Worm (Caenorhabditis elegans) whole organism, young adult: ENCODE data around the gene hip-1.

Experiments used
- B0336.3 ChIP-seq: fragments of 200-800 bp; sonication (Bioruptor generic); IDR thresholded peaks from 2 replicates; pipeline ENCODE4 v1.3.6; 2022; ENCODE audit warnings: missing genetic modification characterization, missing compliant biosample characterization
- C06A6.2 ChIP-seq: fragments of 200-800 bp; sonication (Bioruptor generic); conservative IDR thresholded peaks from 2 replicates; pipeline ENCODE4 v1.3.6; 2022; ENCODE audit warnings: missing genetic modification characterization, missing compliant biosample characterization
- D2030.7 ChIP-seq: fragments of 200-800 bp; sonication (Bioruptor generic); IDR thresholded peaks from 2 replicates; pipeline ENCODE4 v1.3.6; 2022; ENCODE audit warnings: missing genetic modification reagents, missing genetic modification characterization, missing compliant biosample characterization
- F37B4.10 ChIP-seq: fragments of 200-800 bp; sonication (Bioruptor generic); IDR thresholded peaks from 2 replicates; pipeline ENCODE4 v1.3.6; 2022; ENCODE audit warnings: missing genetic modification characterization, missing compliant biosample characterization
- F49E8.2 ChIP-seq: sonication (generic microtip); optimal IDR thresholded peaks from 3 replicates; lab custom pipeline; 2017; ENCODE audit warnings: missing genetic modification characterization, mild to moderate bottlenecking, missing compliant biosample characterization, antibody characterized with exemption, moderate library complexity; ENCODE audit not compliant: insufficient read depth
- F57A8.1 ChIP-seq: fragments of 200-800 bp; sonication (Bioruptor generic); optimal IDR thresholded peaks from 2 replicates; lab custom pipeline; 2018; ENCODE audit warnings: mild to moderate bottlenecking, missing genetic modification characterization, moderate library complexity, missing compliant biosample characterization
- T07F8.4 ChIP-seq: sonication (generic microtip); optimal IDR thresholded peaks from 2 replicates; lab custom pipeline; 2016; ENCODE audit warnings: mild to moderate bottlenecking, missing genetic modification characterization, moderate library complexity, missing compliant biosample characterization
- T26A5.8 ChIP-seq: sonication (generic microtip); optimal IDR thresholded peaks from 2 replicates; lab custom pipeline; 2016; ENCODE audit warnings: missing genetic modification characterization, missing compliant biosample characterization
- Y53F4B.3 ChIP-seq: fragments of 200-800 bp; sonication (Bioruptor generic); IDR thresholded peaks from 2 replicates; pipeline ENCODE4 v1.3.6; 2022; ENCODE audit warnings: missing genetic modification reagents, missing genetic modification characterization, missing compliant biosample characterization
- Y53G8AR.9 ChIP-seq: fragments of 200-800 bp; sonication (Bioruptor generic); conservative IDR thresholded peaks from 2 replicates; pipeline ENCODE4 v1.3.6; 2022; ENCODE audit warnings: missing genetic modification reagents, missing genetic modification characterization, missing compliant biosample characterization
- Y79H2A.3 ChIP-seq: fragments of 200-800 bp; sonication (Bioruptor generic); conservative IDR thresholded peaks from 2 replicates; pipeline ENCODE4 v1.3.6; 2022; ENCODE audit warnings: missing genetic modification reagents, missing genetic modification characterization, missing compliant biosample characterization
- ZK185.1 ChIP-seq: sonication (generic microtip); optimal IDR thresholded peaks from 2 replicates; lab custom pipeline; 2016; ENCODE audit warnings: mild to moderate bottlenecking, missing genetic modification characterization, missing compliant biosample characterization; ENCODE audit not compliant: poor library complexity, severe bottlenecking
- akir-1 ChIP-seq: fragments of 200-800 bp; sonication (Bioruptor generic); optimal IDR thresholded peaks from 2 replicates; lab custom pipeline; 2018; ENCODE audit warnings: mild to moderate bottlenecking, missing genetic modification characterization, moderate library complexity, missing compliant biosample characterization
- ama-1 ChIP-seq, 3 experiments: fragments of 150-350 bp in 1 of 3; sonication (generic microtip) in 2 of 3; optimal IDR thresholded peaks; 2 replicates each; lab custom pipeline; 2014 to 2018; ENCODE audit warnings: missing biosample characterization in 2 of 3, missing genetic modification characterization in 2 of 3, missing genetic modification reagents in 2 of 3
- atf-7 ChIP-seq: sonication (generic microtip); optimal IDR thresholded peaks from 2 replicates; lab custom pipeline; 2017; ENCODE audit warnings: mild to moderate bottlenecking, missing genetic modification characterization, missing compliant biosample characterization
- bed-1 ChIP-seq: fragments of 200-800 bp; sonication (Bioruptor generic); IDR thresholded peaks from 2 replicates; pipeline ENCODE4 v1.3.6; 2022; ENCODE audit warnings: missing genetic modification reagents, missing genetic modification characterization, missing compliant biosample characterization
- cebp-1 ChIP-seq, 2 experiments: fragments of 200-800 bp in 1 of 2; sonication (Bioruptor generic) in 1 of 2; sonication (generic microtip) in 1 of 2; IDR thresholded peaks in 1 of 2; optimal IDR thresholded peaks in 1 of 2; 2 replicates each; pipeline versions ENCODE4 v1.3.6 to Lab custom; 2017 to 2022; ENCODE audit warnings: missing compliant biosample characterization in 2 of 2, missing genetic modification characterization in 2 of 2, mild to moderate bottlenecking in 1 of 2, missing genetic modification reagents in 1 of 2, moderate library complexity in 1 of 2
- ceh-100 ChIP-seq: fragments of 200-800 bp; sonication (Bioruptor generic); IDR thresholded peaks from 2 replicates; pipeline ENCODE4 v1.3.6; 2022; ENCODE audit warnings: missing genetic modification reagents, missing genetic modification characterization, missing compliant biosample characterization
- ceh-27 ChIP-seq: fragments of 200-800 bp; sonication (Bioruptor generic); optimal IDR thresholded peaks from 2 replicates; lab custom pipeline; 2018; ENCODE audit warnings: mild to moderate bottlenecking, missing genetic modification characterization, moderate library complexity, missing compliant biosample characterization
- ceh-40 ChIP-seq: fragments of 200-800 bp; sonication (Bioruptor generic); IDR thresholded peaks from 2 replicates; pipeline ENCODE4 v1.3.6; 2022; ENCODE audit warnings: missing genetic modification characterization, missing compliant biosample characterization
- egl-44 ChIP-seq: fragments of 200-800 bp; sonication (Bioruptor generic); IDR thresholded peaks from 2 replicates; pipeline ENCODE4 v1.3.6; 2022; ENCODE audit warnings: missing genetic modification reagents, missing genetic modification characterization, missing compliant biosample characterization
- egrh-3 ChIP-seq: fragments of 200-800 bp; sonication (Bioruptor generic); IDR thresholded peaks from 2 replicates; pipeline ENCODE4 v1.3.6; 2022; ENCODE audit warnings: missing genetic modification reagents, missing genetic modification characterization, missing compliant biosample characterization
- fkh-3 ChIP-seq: sonication (generic microtip); optimal IDR thresholded peaks from 2 replicates; lab custom pipeline; 2016; ENCODE audit warnings: mild to moderate bottlenecking, missing genetic modification characterization, missing compliant biosample characterization
- him-1 ChIP-seq: sonication (generic microtip); optimal IDR thresholded peaks from 2 replicates; lab custom pipeline; 2016; ENCODE audit warnings: missing genotype, missing genetic modification reagents, missing genetic modification characterization, missing compliant biosample characterization
- hlh-26 ChIP-seq: fragments of 200-800 bp; sonication (Bioruptor generic); conservative IDR thresholded peaks from 2 replicates; pipeline ENCODE4 v1.3.6; 2022; ENCODE audit warnings: missing genetic modification reagents, missing genetic modification characterization, missing compliant biosample characterization
- hmg-1.2 ChIP-seq: fragments of 200-800 bp; sonication (Bioruptor generic); IDR thresholded peaks from 2 replicates; pipeline ENCODE4 v1.3.6; 2022; ENCODE audit warnings: missing genetic modification reagents, missing genetic modification characterization, missing compliant biosample characterization
- hrde-1 ChIP-seq: sonication (generic microtip); optimal IDR thresholded peaks from 2 replicates; lab custom pipeline; 2016; ENCODE audit warnings: missing genetic modification characterization, mild to moderate bottlenecking, missing compliant biosample characterization, moderate library complexity, missing genotype, missing genetic modification reagents, borderline replicate concordance
- lag-1 ChIP-seq: fragments of 200-800 bp; sonication (Bioruptor generic); IDR thresholded peaks from 2 replicates; pipeline ENCODE4 v1.3.6; 2022; ENCODE audit warnings: missing genetic modification reagents, missing genetic modification characterization, missing compliant biosample characterization
- lir-1 ChIP-seq: fragments of 200-800 bp; sonication (Bioruptor generic); conservative IDR thresholded peaks from 2 replicates; pipeline ENCODE4 v1.3.6; 2022; ENCODE audit warnings: missing genetic modification reagents, missing genetic modification characterization, missing compliant biosample characterization
- lsl-1 ChIP-seq: fragments of 200-800 bp; sonication (Bioruptor generic); optimal IDR thresholded peaks from 2 replicates; lab custom pipeline; 2018; ENCODE audit warnings: mild to moderate bottlenecking, missing genetic modification characterization, moderate library complexity, missing compliant biosample characterization
- madf-3 ChIP-seq: fragments of 200-800 bp; sonication (Bioruptor generic); IDR thresholded peaks from 2 replicates; pipeline ENCODE4 v1.3.6; 2022; ENCODE audit warnings: missing genetic modification reagents, missing genetic modification characterization, missing compliant biosample characterization
- mel-28 ChIP-seq: sonication (generic microtip); optimal IDR thresholded peaks from 2 replicates; lab custom pipeline; 2016; ENCODE audit warnings: borderline replicate concordance, mild to moderate bottlenecking, missing genetic modification characterization, missing compliant biosample characterization
- mxl-1 ChIP-seq: sonication (generic microtip); optimal IDR thresholded peaks from 2 replicates; lab custom pipeline; 2016; ENCODE audit warnings: missing genetic modification characterization, missing compliant biosample characterization
- nfya-2 ChIP-seq: fragments of 200-800 bp; sonication (Bioruptor generic); IDR thresholded peaks from 2 replicates; pipeline ENCODE4 v1.3.6; 2022; ENCODE audit warnings: missing genetic modification reagents, missing genetic modification characterization, missing compliant biosample characterization
- nhr-120 ChIP-seq: fragments of 200-800 bp; sonication (Bioruptor generic); IDR thresholded peaks from 2 replicates; pipeline ENCODE4 v1.3.6; 2022; ENCODE audit warnings: missing genetic modification characterization, missing compliant biosample characterization
- nhr-27 ChIP-seq: fragments of 200-800 bp; sonication (Bioruptor generic); optimal IDR thresholded peaks from 2 replicates; lab custom pipeline; 2018; ENCODE audit warnings: mild to moderate bottlenecking, missing genetic modification characterization, moderate library complexity, missing compliant biosample characterization
- pbrm-1 ChIP-seq: fragments of 200-800 bp; sonication (Bioruptor generic); IDR thresholded peaks from 2 replicates; pipeline ENCODE4 v1.3.6; 2022; ENCODE audit warnings: missing genetic modification reagents, missing genetic modification characterization, missing compliant biosample characterization
- rcor-1 ChIP-seq: fragments of 200-800 bp; sonication (Bioruptor generic); IDR thresholded peaks from 2 replicates; pipeline ENCODE4 v1.3.6; 2022; ENCODE audit warnings: missing genetic modification reagents, missing genetic modification characterization, missing compliant biosample characterization
- rec-8 ChIP-seq, 2 experiments: sonication (generic microtip); optimal IDR thresholded peaks; 2 replicates each; lab custom pipeline; 2016; ENCODE audit warnings: mild to moderate bottlenecking in 2 of 2, missing genetic modification characterization in 2 of 2, missing genetic modification reagents in 2 of 2, missing genotype in 2 of 2, missing biosample characterization in 1 of 2, missing compliant biosample characterization in 1 of 2, moderate library complexity in 1 of 2
- rpc-1 ChIP-seq, 2 experiments: fragments of 150-350 bp in 1 of 2; sonication (generic microtip) in 1 of 2; optimal IDR thresholded peaks; 2 replicates each; lab custom pipeline; 2014 to 2018; ENCODE audit warnings: missing biosample characterization in 1 of 2, missing genetic modification characterization in 1 of 2, missing genetic modification reagents in 1 of 2, missing genotype in 1 of 2
- sdz-38 ChIP-seq: sonication (generic microtip); optimal IDR thresholded peaks from 2 replicates; lab custom pipeline; 2016; ENCODE audit warnings: missing genotype, missing genetic modification characterization, missing compliant biosample characterization
- snpc-4 ChIP-seq, 5 experiments: fragments of 150-350 bp in 1 of 5; sonication (generic microtip) in 4 of 5; optimal IDR thresholded peaks; 2 replicates each; lab custom pipeline; 2014 to 2018; ENCODE audit warnings: missing genetic modification characterization in 5 of 5, missing biosample characterization in 3 of 5, antibody characterized with exemption in 2 of 5, mild to moderate bottlenecking in 2 of 5, missing compliant biosample characterization in 2 of 5, missing genotype in 2 of 5, moderate library complexity in 2 of 5, missing genetic modification reagents in 1 of 5
- unc-62 ChIP-seq: fragments of 150-350 bp; optimal IDR thresholded peaks from 2 replicates; lab custom pipeline; 2014; ENCODE audit warnings: missing biosample characterization, missing genetic modification reagents, missing genetic modification characterization
- zim-3 ChIP-seq: sonication (generic microtip); optimal IDR thresholded peaks from 2 replicates; lab custom pipeline; 2017; ENCODE audit warnings: mild to moderate bottlenecking, missing genetic modification characterization, moderate library complexity, missing compliant biosample characterization
- ztf-18 ChIP-seq: sonication (generic microtip); optimal IDR thresholded peaks from 2 replicates; lab custom pipeline; 2016; ENCODE audit warnings: missing genotype, mild to moderate bottlenecking, missing genetic modification characterization, missing compliant biosample characterization

Gene hip-1

ce11 chrIII:13643534-13643933 lies 21.2 kb upstream of the hip-1 start, which contains the start of the genes drr-2 and set-16 (continued):
- TF ChIP-seq D2030.7 (peak; percentile 100), mel-28 (tag; lab: Kevin White, UChicago) (peak; percentile 85), nfya-2 (GFP tag; lab: Robert Waterston, UW) (peak; percentile 91; the same call in 1 of the 2 replicates), Y53G8AR.9 (GFP tag; lab: Robert Waterston, UW) (peak; percentile 100), him-1 (tag; lab: Kevin White, UChicago) (peak; percentile 56), T26A5.8 (tag; lab: Kevin White, UChicago) (peak; percentile 75), C06A6.2 (GFP tag; lab: Robert Waterston, UW) (peak; percentile 99), egl-44 (GFP tag; lab: Robert Waterston, UW) (peak; percentile 97), egrh-3 (GFP tag; lab: Robert Waterston, UW) (peak; percentile 71), cebp-1 (GFP tag; IDR thresholded peaks at IDR 0.05; lab: Robert Waterston, UW) (peak; percentile 80), cebp-1 (tag; optimal IDR thresholded peaks at IDR 0.05; lab: Kevin White, UChicago) (peak; percentile 97), rcor-1 (GFP tag; lab: Robert Waterston, UW) (peak; percentile 99), F49E8.2 (peak; percentile 98), ceh-100 (peak; percentile 90), hmg-1.2 (peak; percentile 100), hlh-26 (GFP tag; lab: Robert Waterston, UW) (no peak), rpc-1 (optimal IDR thresholded peaks at IDR 0.05; lab: Kevin White, UChicago) (peak; percentile 19), rpc-1 (tag; optimal IDR thresholded peaks at IDR 0.05; lab: Kevin White, UChicago) (peak; percentile 14), atf-7 (tag; lab: Kevin White, UChicago) (peak; percentile 99), lsl-1 (GFP tag; lab: Kevin White, UChicago) (peak; percentile 94), fkh-3 (no peak), madf-3 (GFP tag; lab: Robert Waterston, UW) (peak; percentile 98), T07F8.4 (peak; percentile 27), hrde-1 (tag; lab: Kevin White, UChicago) (peak; percentile 91), akir-1 (GFP tag; lab: Kevin White, UChicago) (peak; percentile 80), pbrm-1 (GFP tag; lab: Robert Waterston, UW) (peak; percentile 100), ama-1 (optimal IDR thresholded peaks at IDR 0.05; lab: Kevin White, UChicago) (no peak), ama-1 (GFP tag; optimal IDR thresholded peaks at IDR 0.05; lab: Kevin White, UChicago) (peak in 1 of 2 experiments; percentile 35), rec-8 (tag; optimal IDR thresholded peaks at IDR 0.05; lab: Kevin White, UChicago) (peak; percentile 41 to 75), Y79H2A.3 (GFP tag; lab: Robert Waterston, UW) (peak; percentile 96), lir-1 (GFP tag; lab: Robert Waterston, UW) (peak; percentile 98), Y53F4B.3 (GFP tag; lab: Robert Waterston, UW) (peak; percentile 75), zim-3 (tag; lab: Kevin White, UChicago) (peak; percentile 98), lag-1 (0 out of 2 replicates have a peak, but pooled peaks have one; percentile 76), F37B4.10 (GFP tag; lab: Robert Waterston, UW) (peak; percentile 96; the same call in 1 of the 2 replicates), mxl-1 (tag; lab: Kevin White, UChicago) (no peak), unc-62 (no peak), ceh-27 (GFP tag; lab: Kevin White, UChicago) (peak; percentile 99), ztf-18 (tag; lab: Kevin White, UChicago) (peak; percentile 85), B0336.3 (GFP tag; lab: Robert Waterston, UW) (peak; percentile 100), sdz-38 (tag; lab: Kevin White, UChicago) (no peak), nhr-27 (tag; lab: Kevin White, UChicago) (peak; percentile 68), nhr-120 (GFP tag; lab: Robert Waterston, UW) (peak; percentile 95; the same call in 1 of the 2 replicates), bed-1 (GFP tag; lab: Robert Waterston, UW) (peak; percentile 70; the same call in 1 of the 2 replicates), snpc-4 (GFP tag; optimal IDR thresholded peaks at IDR 0.05; lab: Kevin White, UChicago) (peak; percentile 63), snpc-4 (tag; optimal IDR thresholded peaks at IDR 0.05; lab: Kevin White, UChicago) (peak; percentile 83 to 94 (median 86)), F57A8.1 (GFP tag; lab: Kevin White, UChicago) (peak; percentile 46), ZK185.1 (tag; lab: Kevin White, UChicago) (no peak), ceh-40 (no peak)
